Fruit fly (Drosophila melanogaster) whole organism: ENCODE measurements around the gene krz.

ENCODE experiments used
- CG8478 ChIP-seq: fragments of >200 bp; optimal IDR thresholded peaks from 2 replicates; lab custom pipeline; 2018; ENCODE audit warnings: inconsistent platforms
- Dll ChIP-seq: fragments of >200 bp; optimal IDR thresholded peaks from 2 replicates; lab custom pipeline; 2017
- EcR ChIP-seq, 2 experiments: fragments of >200 bp; optimal IDR thresholded peaks; 2 replicates each; lab custom pipeline; 2017; ENCODE audit warnings: missing biosample characterization in 2 of 2, missing genetic modification characterization in 2 of 2, missing genetic modification reagents in 2 of 2
- pan ChIP-seq: fragments of >200 bp; optimal IDR thresholded peaks from 2 replicates; lab custom pipeline; 2017
- psq ChIP-seq: fragments of >200 bp; optimal IDR thresholded peaks from 2 replicates; lab custom pipeline; 2017
- usp ChIP-seq: fragments of >200 bp; optimal IDR thresholded peaks from 2 replicates; lab custom pipeline; 2017; ENCODE audit warnings: missing biosample characterization, missing genetic modification characterization, mixed read lengths

- TF ChIP-seq CG8478: no peak
- TF ChIP-seq usp (GFP tag; lab: Kevin White, UChicago): no peak
- no peak for TF ChIP-seq psq (lab: Kevin White, UChicago)
- TF ChIP-seq pan (lab: Kevin White, UChicago): no peak
- TF ChIP-seq EcR (GFP tag; optimal IDR thresholded peaks at IDR 0.05; lab: Kevin White, UChicago): peak in 1 of 2 experiments; percentile 73
- TF ChIP-seq Dll: no peak
Observed at dm6 chr3R:32060214-32060613, 8.4 kb upstream of the krz start.
